Fruit fly (Drosophila melanogaster) whole organism, wandering third instar larva: ENCODE results near the gene CG15563.
A peak's percentile ranks its signal among the peaks of the same experiment; 100 is the strongest.

ENCODE experiments used
- Abd-B ChIP-seq: fragments of >200 bp; optimal IDR thresholded peaks from 2 replicates; lab custom pipeline; 2017; ENCODE audit warnings: missing biosample characterization, missing genetic modification characterization
- CG32264 ChIP-seq: fragments of 200-800 bp; sonication (Bioruptor generic); optimal IDR thresholded peaks from 2 replicates; lab custom pipeline; 2016; ENCODE audit warnings: missing biosample characterization, missing genetic modification characterization
- CG9705 ChIP-seq: fragments of 200-800 bp; sonication (Bioruptor generic); optimal IDR thresholded peaks from 2 replicates; lab custom pipeline; 2018; ENCODE audit warnings: missing biosample characterization, mild to moderate bottlenecking, missing genetic modification characterization
- Dfd ChIP-seq: fragments of >200 bp; optimal IDR thresholded peaks from 2 replicates; lab custom pipeline; 2017; ENCODE audit warnings: missing biosample characterization, missing genetic modification characterization
- Dif ChIP-seq: fragments of 200-275, 200-300 bp; sonication (Bioruptor generic); optimal IDR thresholded peaks from 2 replicates; lab custom pipeline; 2018; ENCODE audit warnings: missing biosample characterization, missing genetic modification characterization; ENCODE audit not compliant: partially characterized antibody
- GATAd ChIP-seq: sonication (Bioruptor generic); optimal IDR thresholded peaks from 2 replicates; lab custom pipeline; 2016; ENCODE audit warnings: missing biosample characterization, missing genetic modification characterization
- HLH106 ChIP-seq: fragments of 200-800 bp; optimal IDR thresholded peaks from 3 replicates; lab custom pipeline; 2019; ENCODE audit warnings: missing biosample characterization, mild to moderate bottlenecking, missing genetic modification characterization, moderate library complexity
- Hnf4 ChIP-seq: fragments of 200-800 bp; sonication (Bioruptor generic); optimal IDR thresholded peaks from 2 replicates; lab custom pipeline; 2016; ENCODE audit warnings: missing biosample characterization, mild to moderate bottlenecking, missing genetic modification characterization
- Hr78 ChIP-seq: fragments of >200 bp; optimal IDR thresholded peaks from 2 replicates; lab custom pipeline; 2017; ENCODE audit warnings: missing biosample characterization, missing genetic modification characterization
- Hr83 ChIP-seq: fragments of 200-300 bp; sonication (Bioruptor generic); optimal IDR thresholded peaks from 2 replicates; lab custom pipeline; 2016; ENCODE audit warnings: missing biosample characterization, mild to moderate bottlenecking, missing genetic modification characterization, moderate library complexity; ENCODE audit not compliant: poor library complexity, severe bottlenecking
- Jra ChIP-seq: sonication (Bioruptor generic); optimal IDR thresholded peaks from 2 replicates; lab custom pipeline; 2016; ENCODE audit warnings: missing biosample characterization, missing genetic modification characterization
- Mio ChIP-seq: sonication (Bioruptor generic); optimal IDR thresholded peaks from 2 replicates; lab custom pipeline; 2016; ENCODE audit warnings: missing biosample characterization, missing genetic modification characterization
- Myc ChIP-seq: fragments of >200 bp; optimal IDR thresholded peaks from 2 replicates; lab custom pipeline; 2017
- N ChIP-seq: fragments of >200 bp; optimal IDR thresholded peaks from 2 replicates; lab custom pipeline; 2018; ENCODE audit warnings: missing biosample characterization, missing external identifiers, missing genetic modification characterization
- OdsH ChIP-seq: fragments of 200-800 bp; sonication (Bioruptor generic); optimal IDR thresholded peaks from 2 replicates; lab custom pipeline; 2016; ENCODE audit warnings: missing biosample characterization, mild to moderate bottlenecking, missing genetic modification characterization
- Rel ChIP-seq, 2 experiments: fragments of 200-800 bp; sonication (Bioruptor generic) in 1 of 2; optimal IDR thresholded peaks; 2 replicates in 1 of 2; 3 replicates in 1 of 2; lab custom pipeline; 2016 to 2019; ENCODE audit warnings: mild to moderate bottlenecking in 2 of 2, missing biosample characterization in 2 of 2, missing genetic modification characterization in 2 of 2, moderate library complexity in 1 of 2
- Sp1 ChIP-seq: fragments of 200-800 bp; sonication (Bioruptor generic); optimal IDR thresholded peaks from 3 replicates; lab custom pipeline; 2019; ENCODE audit warnings: missing biosample characterization, mild to moderate bottlenecking, missing genetic modification characterization, moderate library complexity
- Vsx2 ChIP-seq: fragments of 200-300, 225-300 bp; sonication (Bioruptor generic); optimal IDR thresholded peaks from 2 replicates; lab custom pipeline; 2018; ENCODE audit warnings: missing biosample characterization, missing genetic modification characterization; ENCODE audit not compliant: partially characterized antibody
- br ChIP-seq: fragments of 200-800 bp; sonication (Bioruptor generic); optimal IDR thresholded peaks from 2 replicates; lab custom pipeline; 2016; ENCODE audit warnings: missing biosample characterization, missing genetic modification characterization
- brk ChIP-seq: fragments of 200-800 bp; sonication (Bioruptor generic); optimal IDR thresholded peaks from 2 replicates; lab custom pipeline; 2016; ENCODE audit warnings: missing biosample characterization, mild to moderate bottlenecking, missing genetic modification characterization
- dl ChIP-seq, 2 experiments: fragments of 175-275, 200-275 bp in 1 of 2; fragments of 200-275 bp in 1 of 2; sonication (Bioruptor generic); optimal IDR thresholded peaks; lab custom pipeline; 2018; ENCODE audit warnings: mild to moderate bottlenecking in 2 of 2, missing biosample characterization in 2 of 2, missing genetic modification characterization in 2 of 2, moderate library complexity in 2 of 2; ENCODE audit not compliant: partially characterized antibody in 2 of 2, insufficient read depth in 1 of 2
- dmrt93B ChIP-seq: fragments of 200-800 bp; sonication (Bioruptor generic); optimal IDR thresholded peaks from 2 replicates; lab custom pipeline; 2018; ENCODE audit warnings: missing biosample characterization, mild to moderate bottlenecking, missing genetic modification characterization
- dsf ChIP-seq: sonication (Bioruptor generic); optimal IDR thresholded peaks from 2 replicates; lab custom pipeline; 2016; ENCODE audit warnings: missing biosample characterization, missing genetic modification characterization, borderline replicate concordance
- ey ChIP-seq: fragments of 200-800 bp; sonication (Bioruptor generic); optimal IDR thresholded peaks from 2 replicates; lab custom pipeline; 2016; ENCODE audit warnings: missing biosample characterization, missing genetic modification characterization
- foxo ChIP-seq, 2 experiments: fragments of 200-800 bp; sonication (Bioruptor generic); optimal IDR thresholded peaks; 2 replicates in 1 of 2; 3 replicates in 1 of 2; lab custom pipeline; 2016 to 2017; ENCODE audit warnings: missing biosample characterization in 2 of 2, missing genetic modification characterization in 2 of 2
- fru ChIP-seq: fragments of 200-800 bp; sonication (Bioruptor generic); optimal IDR thresholded peaks from 3 replicates; lab custom pipeline; 2016; ENCODE audit warnings: missing biosample characterization, mild to moderate bottlenecking, missing genetic modification characterization
- h ChIP-seq: fragments of 200-800 bp; sonication (Bioruptor generic); optimal IDR thresholded peaks from 3 replicates; lab custom pipeline; 2016; ENCODE audit warnings: missing biosample characterization, mild to moderate bottlenecking, missing genetic modification characterization
- jim ChIP-seq: fragments of 175-275, 200-325 bp; sonication (Bioruptor generic); optimal IDR thresholded peaks from 2 replicates; lab custom pipeline; 2016; ENCODE audit warnings: missing biosample characterization, mild to moderate bottlenecking, missing genetic modification characterization
- lola ChIP-seq: fragments of >200 bp; optimal IDR thresholded peaks from 2 replicates; lab custom pipeline; 2017; ENCODE audit warnings: missing biosample characterization, missing genetic modification characterization
- pan ChIP-seq: fragments of >200 bp; optimal IDR thresholded peaks from 2 replicates; lab custom pipeline; 2017
- psq ChIP-seq: fragments of 200-800 bp; sonication (Bioruptor generic); optimal IDR thresholded peaks from 3 replicates; lab custom pipeline; 2017; ENCODE audit warnings: missing biosample characterization, mild to moderate bottlenecking, missing genetic modification characterization, moderate library complexity
- rgr ChIP-seq: fragments of 200-800 bp; sonication (Bioruptor generic); optimal IDR thresholded peaks from 3 replicates; lab custom pipeline; 2016; ENCODE audit warnings: missing biosample characterization, mild to moderate bottlenecking, missing genetic modification characterization
- sage ChIP-seq: fragments of 200-800 bp; sonication (Bioruptor generic); optimal IDR thresholded peaks from 2 replicates; lab custom pipeline; 2016; ENCODE audit warnings: missing biosample characterization, mild to moderate bottlenecking, missing genetic modification characterization
- sv ChIP-seq: fragments of 200-800 bp; sonication (Bioruptor generic); optimal IDR thresholded peaks from 3 replicates; lab custom pipeline; 2016; ENCODE audit warnings: missing biosample characterization, missing genetic modification characterization
- tai ChIP-seq: sonication (Bioruptor generic); optimal IDR thresholded peaks from 2 replicates; lab custom pipeline; 2016; ENCODE audit warnings: missing biosample characterization, missing genetic modification characterization
- usp ChIP-seq: fragments of >200 bp; optimal IDR thresholded peaks from 2 replicates; lab custom pipeline; 2017; ENCODE audit warnings: missing biosample characterization, missing genetic modification characterization
- woc ChIP-seq: sonication (Bioruptor generic); optimal IDR thresholded peaks from 2 replicates; lab custom pipeline; 2016; ENCODE audit warnings: missing biosample characterization, mild to moderate bottlenecking, missing genetic modification characterization

The CG15563 gene

DNA sequence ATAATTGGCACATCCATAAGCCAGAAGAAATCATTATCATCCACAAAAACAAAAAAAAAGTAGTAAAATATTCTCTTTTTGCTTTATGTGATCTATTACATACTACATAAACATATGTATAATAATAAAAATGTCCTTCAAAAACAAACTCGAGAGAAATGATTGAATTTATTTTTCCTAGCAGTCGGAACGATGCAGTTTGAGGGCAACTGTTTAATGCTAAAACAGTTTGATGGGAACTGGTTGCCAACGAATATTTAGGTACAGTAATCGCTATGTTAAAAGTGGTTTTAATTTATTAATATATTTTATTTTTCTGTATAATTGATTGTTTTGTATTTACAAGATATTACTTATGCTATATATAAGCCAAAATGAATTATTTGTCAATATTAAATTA is 1.0 kb downstream of the CG15563 start:
- no peak for TF ChIP-seq psq (GFP tag; lab: Kevin White, UChicago)
- no peak for TF ChIP-seq dsf (GFP tag; lab: Kevin White, UChicago)
- peak; percentile 63 for TF ChIP-seq Myc (lab: Kevin White, UChicago)

DNA sequence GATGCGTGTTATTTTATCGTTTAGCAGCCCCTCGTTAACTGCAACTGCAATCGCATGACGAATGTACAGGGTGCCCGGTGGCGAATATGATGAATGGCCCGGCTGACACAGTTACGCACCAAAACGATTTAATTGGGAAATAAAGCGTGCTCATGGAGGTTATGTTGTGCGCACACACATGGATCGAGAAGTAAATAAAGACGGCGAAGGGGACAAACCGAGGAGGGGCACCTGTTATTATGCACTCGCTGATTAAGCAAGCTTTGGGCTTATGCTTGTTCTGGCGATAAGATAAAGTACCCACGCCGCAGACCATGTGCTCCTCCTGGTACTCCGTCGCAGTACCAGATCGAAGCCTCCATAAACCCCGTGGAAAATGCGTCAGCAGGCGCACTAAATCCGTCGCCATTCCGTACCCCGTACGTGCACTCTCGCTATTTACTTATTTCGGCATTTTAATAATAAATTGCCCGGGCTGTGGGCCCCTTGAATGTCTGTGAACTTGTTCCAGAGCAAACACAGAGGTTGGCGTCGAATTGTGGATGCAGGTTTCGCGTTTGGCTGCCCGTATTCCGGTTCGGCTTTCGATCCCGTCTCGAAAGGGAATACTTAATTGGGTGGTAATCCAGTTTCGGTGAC is 7.0 kb downstream of the CG15563 start:
- peak; percentile 22 for TF ChIP-seq dmrt93B (GFP tag; lab: Kevin White, UChicago)
- TF ChIP-seq br (GFP tag; lab: Kevin White, UChicago) = peak; percentile 72
- TF ChIP-seq GATAd (GFP tag; lab: Kevin White, UChicago) = no peak
- peak; percentile 25 for TF ChIP-seq sage (GFP tag; lab: Kevin White, UChicago)
- TF ChIP-seq h (GFP tag; lab: Kevin White, UChicago) = peak; percentile 79
- no peak for TF ChIP-seq pan
- TF ChIP-seq brk = peak; percentile 64
- no peak for TF ChIP-seq CG32264
- peak; percentile 80 for TF ChIP-seq fru (GFP tag; lab: Kevin White, UChicago)
- no peak for TF ChIP-seq Rel (GFP tag; optimal IDR thresholded peaks at IDR 0.05; lab: Kevin White, UChicago)
- peak; percentile 59 for TF ChIP-seq Rel (tag; optimal IDR thresholded peaks at IDR 0.05; lab: Kevin White, UChicago)
- peak; percentile 71 for TF ChIP-seq Jra (GFP tag; lab: Kevin White, UChicago)
- TF ChIP-seq psq (GFP tag; lab: Kevin White, UChicago) = peak; percentile 58
- TF ChIP-seq Hr83 (GFP tag; lab: Kevin White, UChicago) = peak; percentile 66
- no peak for TF ChIP-seq dsf (GFP tag; lab: Kevin White, UChicago)
- TF ChIP-seq ey (GFP tag; lab: Kevin White, UChicago) = peak; percentile 76
- no peak for TF ChIP-seq N
- TF ChIP-seq Hnf4 (GFP tag; lab: Kevin White, UChicago) = peak; percentile 46
- no peak for TF ChIP-seq Abd-B (GFP tag; lab: Kevin White, UChicago)
- no peak for TF ChIP-seq Dfd (GFP tag; lab: Kevin White, UChicago)
- TF ChIP-seq HLH106 = peak; percentile 63
- TF ChIP-seq usp = no peak
- peak; percentile 26 for TF ChIP-seq OdsH (GFP tag; lab: Kevin White, UChicago)
- TF ChIP-seq foxo (GFP tag; optimal IDR thresholded peaks at IDR 0.05; lab: Kevin White, UChicago) = peak in 1 of 2 experiments; percentile 74
- TF ChIP-seq CG9705 (GFP tag; lab: Kevin White, UChicago) = no peak
- TF ChIP-seq Mio = no peak
- TF ChIP-seq Dif (GFP tag; lab: Kevin White, UChicago) = no peak
- no peak for TF ChIP-seq woc (GFP tag; lab: Kevin White, UChicago)
- TF ChIP-seq Sp1 (GFP tag; lab: Kevin White, UChicago) = peak; percentile 56
- peak; percentile 80 for TF ChIP-seq rgr (GFP tag; lab: Kevin White, UChicago)
- no peak for TF ChIP-seq Vsx2 (GFP tag; lab: Kevin White, UChicago)
- TF ChIP-seq tai (GFP tag; lab: Kevin White, UChicago) = no peak
- TF ChIP-seq, all 38 proteins: peak for 17

DNA sequence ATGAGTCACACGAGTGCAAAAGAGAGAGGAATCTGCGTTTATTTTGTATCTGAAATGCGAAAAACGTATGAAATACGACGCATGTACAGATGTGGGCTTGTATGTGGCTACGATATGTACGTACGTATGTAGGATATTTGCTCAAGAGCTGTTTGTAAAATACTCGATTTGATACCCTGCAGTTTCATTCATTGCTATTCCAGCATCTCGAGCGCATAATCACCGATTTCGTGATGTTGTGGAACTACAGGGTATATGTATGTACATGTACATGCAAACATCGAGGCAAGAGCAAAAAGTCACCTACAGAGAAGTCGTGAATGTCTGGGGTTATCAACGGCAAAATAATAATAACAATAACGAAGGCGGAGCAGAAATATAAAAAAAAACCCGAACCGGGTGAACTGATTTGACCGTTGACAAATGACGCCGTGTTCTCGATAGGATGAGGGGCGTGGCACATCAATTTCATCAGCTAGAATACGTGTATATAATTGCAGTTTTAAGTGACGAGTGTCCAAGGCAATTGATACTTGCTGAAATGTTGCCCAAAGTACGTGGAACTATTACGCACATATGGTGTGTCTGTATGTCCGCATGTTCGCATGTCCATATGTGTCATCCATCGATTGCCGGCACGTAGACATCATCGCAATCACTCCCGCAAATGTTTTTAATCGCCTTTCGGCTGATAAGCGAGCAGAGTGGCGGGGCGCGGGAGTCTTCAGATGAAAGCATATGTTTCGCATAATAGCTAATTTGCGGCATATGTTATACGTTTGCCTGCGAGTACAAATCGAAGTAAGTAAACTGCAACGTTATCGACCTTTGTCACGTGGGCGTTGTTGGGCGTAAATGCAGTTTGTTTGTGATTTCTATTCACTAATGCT is 7.9 kb downstream of the CG15563 start:
- no peak for TF ChIP-seq dsf (GFP tag; lab: Kevin White, UChicago)
- TF ChIP-seq h (GFP tag; lab: Kevin White, UChicago) = no peak
- no peak for TF ChIP-seq Dif (GFP tag; lab: Kevin White, UChicago)
- no peak for TF ChIP-seq Dfd (GFP tag; lab: Kevin White, UChicago)
- no peak for TF ChIP-seq brk
- TF ChIP-seq dmrt93B (GFP tag; lab: Kevin White, UChicago) = no peak
- no peak for TF ChIP-seq jim (GFP tag; lab: Kevin White, UChicago)
- no peak for TF ChIP-seq CG32264
- TF ChIP-seq Myc (lab: Kevin White, UChicago) = no peak
- TF ChIP-seq N = no peak
- TF ChIP-seq foxo (GFP tag; optimal IDR thresholded peaks at IDR 0.05; lab: Kevin White, UChicago) = no peak
- TF ChIP-seq HLH106 = no peak
- TF ChIP-seq lola (GFP tag; lab: Kevin White, UChicago) = no peak
- TF ChIP-seq Sp1 (GFP tag; lab: Kevin White, UChicago) = no peak
- no peak for TF ChIP-seq Abd-B (GFP tag; lab: Kevin White, UChicago)
- no peak for TF ChIP-seq usp
- TF ChIP-seq pan = no peak
- peak; percentile 26 for TF ChIP-seq OdsH (GFP tag; lab: Kevin White, UChicago)
- TF ChIP-seq ey (GFP tag; lab: Kevin White, UChicago) = no peak
- TF ChIP-seq GATAd (GFP tag; lab: Kevin White, UChicago) = no peak
- no peak for TF ChIP-seq sv (GFP tag; lab: Kevin White, UChicago)
- TF ChIP-seq Rel (GFP tag; optimal IDR thresholded peaks at IDR 0.05; lab: Kevin White, UChicago) = no peak
- peak; percentile 38 for TF ChIP-seq Rel (tag; optimal IDR thresholded peaks at IDR 0.05; lab: Kevin White, UChicago)
- no peak for TF ChIP-seq Mio
- TF ChIP-seq Jra (GFP tag; lab: Kevin White, UChicago) = peak; percentile 37
- TF ChIP-seq Hr78 = no peak
- TF ChIP-seq fru (GFP tag; lab: Kevin White, UChicago) = no peak
- peak; percentile 4 for TF ChIP-seq psq (GFP tag; lab: Kevin White, UChicago)
- TF ChIP-seq tai (GFP tag; lab: Kevin White, UChicago) = no peak
- TF ChIP-seq Hnf4 (GFP tag; lab: Kevin White, UChicago) = no peak
- TF ChIP-seq dl (GFP tag; optimal IDR thresholded peaks at IDR 0.05; lab: Kevin White, UChicago; ENCODE audit: insufficient read depth in 1 of 2, partially characterized antibody in 2 of 2) = no peak
- TF ChIP-seq rgr (GFP tag; lab: Kevin White, UChicago) = no peak
- no peak for TF ChIP-seq Vsx2 (GFP tag; lab: Kevin White, UChicago)
- TF ChIP-seq Hr83 (GFP tag; lab: Kevin White, UChicago) = no peak
- TF ChIP-seq CG9705 (GFP tag; lab: Kevin White, UChicago) = no peak
- peak; percentile 3 for TF ChIP-seq sage (GFP tag; lab: Kevin White, UChicago)
